Fruit fly (Drosophila melanogaster): ENCODE data around the gene Iru.

- TF ChIP-seq Sox102F (GFP tag; optimal IDR thresholded peaks at IDR 0.05) (no peak), OdsH (GFP tag; optimal IDR thresholded peaks at IDR 0.05) (no peak), CG8632 (GFP tag; optimal IDR thresholded peaks at IDR 0.05) (no peak), svp (GFP tag) (no peak), spab (GFP tag; optimal IDR thresholded peaks at IDR 0.05) (no peak), Gug (GFP tag; IDR thresholded peaks at IDR 0.05) (no peak), CG1621 (tag; optimal IDR thresholded peaks at IDR 0.05) (no peak)
These were observed 24.9 kb upstream of the Iru start for dm6 chr3R:8981209-8981996.
